Worm (Caenorhabditis elegans) whole organism, L4 larva: ENCODE results near the gene slc-9B.2.

Experiments
- Y75B8A.6 ChIP-seq: fragments of 200-800 bp; sonication (Bioruptor generic); IDR thresholded peaks from 2 replicates; pipeline ENCODE4 v1.3.6; 2022; ENCODE audit warnings: missing genetic modification reagents, missing genetic modification characterization, missing compliant biosample characterization
- ama-1 ChIP-seq: fragments of 150-350 bp; optimal IDR thresholded peaks from 2 replicates; lab custom pipeline; 2014; ENCODE audit warnings: inconsistent platforms, mixed read lengths
- ceh-28 ChIP-seq: fragments of 150-350 bp; optimal IDR thresholded peaks from 2 replicates; lab custom pipeline; 2014; ENCODE audit warnings: missing biosample characterization, missing genetic modification reagents, missing genetic modification characterization
- ceh-82 ChIP-seq: sonication (generic microtip); optimal IDR thresholded peaks from 2 replicates; lab custom pipeline; 2017; ENCODE audit warnings: missing biosample characterization, missing genetic modification characterization
- fos-1 ChIP-seq: fragments of 150-350 bp; optimal IDR thresholded peaks from 2 replicates; lab custom pipeline; 2014; ENCODE audit warnings: missing biosample characterization, missing genetic modification characterization
- hmg-1.1 ChIP-seq: fragments of 200-800 bp; sonication (Bioruptor generic); IDR thresholded peaks from 2 replicates; pipeline ENCODE4 v1.3.6; 2022; ENCODE audit warnings: missing genetic modification reagents, missing genetic modification characterization, missing compliant biosample characterization
- lin-13 ChIP-seq: fragments of 150-350 bp; optimal IDR thresholded peaks from 2 replicates; lab custom pipeline; 2014; ENCODE audit warnings: missing biosample characterization, missing genetic modification reagents, missing genetic modification characterization
- mep-1 ChIP-seq: fragments of 150-350 bp; sonication (generic microtip); optimal IDR thresholded peaks from 3 replicates; lab custom pipeline; 2014; ENCODE audit warnings: missing biosample characterization, missing genetic modification characterization
- nhr-11 ChIP-seq: fragments of 150-350 bp; optimal IDR thresholded peaks from 2 replicates; lab custom pipeline; 2014; ENCODE audit warnings: missing biosample characterization, missing genetic modification characterization
- nhr-76 ChIP-seq: fragments of 150-350 bp; optimal IDR thresholded peaks from 2 replicates; lab custom pipeline; 2014; ENCODE audit warnings: missing biosample characterization, missing genetic modification characterization
- pha-4 ChIP-seq, 2 experiments: fragments of 150-350 bp in 1 of 2; fragments of 200-800 bp in 1 of 2; sonication (Bioruptor generic) in 1 of 2; IDR thresholded peaks in 1 of 2; optimal IDR thresholded peaks in 1 of 2; 2 replicates each; pipeline versions ENCODE4 v1.3.6 to Lab custom; 2014 to 2022; ENCODE audit warnings: missing genetic modification characterization in 2 of 2, missing genetic modification reagents in 2 of 2, missing biosample characterization in 1 of 2, missing compliant biosample characterization in 1 of 2
- skn-1 ChIP-seq: fragments of 150-350 bp; optimal IDR thresholded peaks from 2 replicates; lab custom pipeline; 2014; ENCODE audit warnings: missing biosample characterization, missing genetic modification characterization
- snpc-4 ChIP-seq: fragments of 150-350 bp; optimal IDR thresholded peaks from 2 replicates; lab custom pipeline; 2014; ENCODE audit warnings: missing biosample characterization, missing genetic modification characterization

DNA sequence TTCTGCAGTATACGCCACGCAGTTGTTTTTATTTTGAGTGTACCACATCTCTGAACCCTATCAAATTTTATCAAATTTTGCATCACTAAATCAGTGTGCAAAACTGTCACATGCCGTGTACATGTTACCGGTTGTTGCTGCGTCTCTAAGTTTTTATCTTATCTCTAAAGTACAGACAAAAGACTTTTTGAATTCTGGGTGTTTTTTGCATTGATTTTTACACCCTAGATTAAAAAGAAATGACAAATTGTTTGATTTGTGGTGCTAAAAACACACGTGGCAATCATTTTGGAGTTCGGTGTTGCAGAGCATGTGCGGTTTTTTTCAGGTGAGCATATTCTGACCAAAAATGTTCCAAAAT, 3.4 kb downstream of the slc-9B.2 start, which contains the start of gene nhr-193:
- TF ChIP-seq ama-1 (lab: Kevin White, UChicago) (no peak), Y75B8A.6 (GFP tag; lab: Robert Waterston, UW) (no peak), hmg-1.1 (GFP tag; lab: Robert Waterston, UW) (no peak), fos-1 (tag; lab: Kevin White, UChicago) (no peak), nhr-76 (no peak), mep-1 (tag; lab: Kevin White, UChicago) (no peak), ceh-82 (tag; lab: Kevin White, UChicago) (no peak), snpc-4 (tag; lab: Kevin White, UChicago) (no peak), ceh-28 (tag; lab: Kevin White, UChicago) (no peak), lin-13 (GFP tag; lab: Kevin White, UChicago) (no peak), skn-1 (tag; lab: Kevin White, UChicago) (no peak), pha-4 (GFP tag; IDR thresholded peaks at IDR 0.05; lab: Robert Waterston, UW) (no peak), pha-4 (tag; optimal IDR thresholded peaks at IDR 0.05; lab: Kevin White, UChicago) (no peak), nhr-11 (no peak)
